Worm (Caenorhabditis elegans) whole organism, young adult: Measurements from ENCODE around the gene T08B1.1.
A peak's percentile ranks its signal among the peaks of the same experiment; 100 is the strongest.

Experiments
- B0261.1 ChIP-seq: sonication (generic microtip); optimal IDR thresholded peaks from 2 replicates; lab custom pipeline; 2016; ENCODE audit warnings: mild to moderate bottlenecking, missing genetic modification characterization, moderate library complexity, missing compliant biosample characterization
- C06A6.2 ChIP-seq: fragments of 200-800 bp; sonication (Bioruptor generic); conservative IDR thresholded peaks from 2 replicates; pipeline ENCODE4 v1.3.6; 2022; ENCODE audit warnings: missing genetic modification characterization, missing compliant biosample characterization
- C17E4.6 ChIP-seq: fragments of 200-800 bp; sonication (Bioruptor generic); IDR thresholded peaks from 2 replicates; pipeline ENCODE4 v1.3.6; 2022; ENCODE audit warnings: missing genetic modification reagents, missing genetic modification characterization, missing compliant biosample characterization
- D2030.7 ChIP-seq: fragments of 200-800 bp; sonication (Bioruptor generic); IDR thresholded peaks from 2 replicates; pipeline ENCODE4 v1.3.6; 2022; ENCODE audit warnings: missing genetic modification reagents, missing genetic modification characterization, missing compliant biosample characterization
- F23B12.7 ChIP-seq: sonication (generic microtip); optimal IDR thresholded peaks from 2 replicates; lab custom pipeline; 2017; ENCODE audit warnings: missing genetic modification characterization, mild to moderate bottlenecking, missing compliant biosample characterization, antibody characterized with exemption, moderate library complexity; ENCODE audit not compliant: insufficient read depth
- F33H1.4 ChIP-seq: fragments of 200-800 bp; sonication (Bioruptor generic); IDR thresholded peaks from 2 replicates; pipeline ENCODE4 v1.3.6; 2022; ENCODE audit warnings: missing genetic modification reagents, missing genetic modification characterization, missing compliant biosample characterization
- F49E8.2 ChIP-seq: sonication (generic microtip); optimal IDR thresholded peaks from 3 replicates; lab custom pipeline; 2017; ENCODE audit warnings: missing genetic modification characterization, mild to moderate bottlenecking, missing compliant biosample characterization, antibody characterized with exemption, moderate library complexity; ENCODE audit not compliant: insufficient read depth
- F55B11.4 ChIP-seq: sonication (generic microtip); optimal IDR thresholded peaks from 2 replicates; lab custom pipeline; 2016; ENCODE audit warnings: missing compliant biosample characterization, missing genetic modification characterization, borderline replicate concordance; ENCODE audit not compliant: insufficient read depth
- F57C9.4 ChIP-seq: sonication (generic microtip); optimal IDR thresholded peaks from 2 replicates; lab custom pipeline; 2017; ENCODE audit warnings: mild to moderate bottlenecking, missing genetic modification characterization, missing compliant biosample characterization
- T26A5.8 ChIP-seq: sonication (generic microtip); optimal IDR thresholded peaks from 2 replicates; lab custom pipeline; 2016; ENCODE audit warnings: missing genetic modification characterization, missing compliant biosample characterization
- Y53F4B.3 ChIP-seq: fragments of 200-800 bp; sonication (Bioruptor generic); IDR thresholded peaks from 2 replicates; pipeline ENCODE4 v1.3.6; 2022; ENCODE audit warnings: missing genetic modification reagents, missing genetic modification characterization, missing compliant biosample characterization
- aptf-3 ChIP-seq: fragments of 200-800 bp; sonication (Bioruptor generic); IDR thresholded peaks from 2 replicates; pipeline ENCODE4 v1.3.6; 2022; ENCODE audit warnings: missing genetic modification characterization, missing compliant biosample characterization
- atf-7 ChIP-seq: sonication (generic microtip); optimal IDR thresholded peaks from 2 replicates; lab custom pipeline; 2017; ENCODE audit warnings: mild to moderate bottlenecking, missing genetic modification characterization, missing compliant biosample characterization
- cebp-2 ChIP-seq: fragments of 200-800 bp; sonication (Bioruptor generic); IDR thresholded peaks from 2 replicates; pipeline ENCODE4 v1.3.6; 2022; ENCODE audit warnings: missing genetic modification characterization, missing compliant biosample characterization
- ceh-58 ChIP-seq: fragments of 200-800 bp; sonication (Bioruptor generic); IDR thresholded peaks from 2 replicates; pipeline ENCODE4 v1.3.6; 2022; ENCODE audit warnings: missing genetic modification characterization, missing compliant biosample characterization
- ceh-79 ChIP-seq: sonication (generic microtip); optimal IDR thresholded peaks from 2 replicates; lab custom pipeline; 2017; ENCODE audit warnings: mild to moderate bottlenecking, missing genetic modification characterization, missing compliant biosample characterization
- egrh-3 ChIP-seq: fragments of 200-800 bp; sonication (Bioruptor generic); IDR thresholded peaks from 2 replicates; pipeline ENCODE4 v1.3.6; 2022; ENCODE audit warnings: missing genetic modification reagents, missing genetic modification characterization, missing compliant biosample characterization
- ets-4 ChIP-seq: fragments of 200-800 bp; sonication (Bioruptor generic); optimal IDR thresholded peaks from 2 replicates; lab custom pipeline; 2018; ENCODE audit warnings: mild to moderate bottlenecking, missing genetic modification characterization, missing compliant biosample characterization
- fkh-3 ChIP-seq: sonication (generic microtip); optimal IDR thresholded peaks from 2 replicates; lab custom pipeline; 2016; ENCODE audit warnings: mild to moderate bottlenecking, missing genetic modification characterization, missing compliant biosample characterization
- hlh-12 ChIP-seq: sonication (generic microtip); optimal IDR thresholded peaks from 2 replicates; lab custom pipeline; 2016; ENCODE audit warnings: missing genetic modification characterization, missing compliant biosample characterization
- hlh-26 ChIP-seq: fragments of 200-800 bp; sonication (Bioruptor generic); conservative IDR thresholded peaks from 2 replicates; pipeline ENCODE4 v1.3.6; 2022; ENCODE audit warnings: missing genetic modification reagents, missing genetic modification characterization, missing compliant biosample characterization
- hrde-1 ChIP-seq: sonication (generic microtip); optimal IDR thresholded peaks from 2 replicates; lab custom pipeline; 2016; ENCODE audit warnings: missing genetic modification characterization, mild to moderate bottlenecking, missing compliant biosample characterization, moderate library complexity, missing genotype, missing genetic modification reagents, borderline replicate concordance
- hsf-1 ChIP-seq: fragments of 200-800 bp; sonication (Bioruptor generic); IDR thresholded peaks from 2 replicates; pipeline ENCODE4 v1.3.6; 2022; ENCODE audit warnings: missing genetic modification reagents, missing genetic modification characterization, missing compliant biosample characterization
- lag-1 ChIP-seq: fragments of 200-800 bp; sonication (Bioruptor generic); IDR thresholded peaks from 2 replicates; pipeline ENCODE4 v1.3.6; 2022; ENCODE audit warnings: missing genetic modification reagents, missing genetic modification characterization, missing compliant biosample characterization
- let-526 ChIP-seq: fragments of 200-800 bp; sonication (Bioruptor generic); IDR thresholded peaks from 2 replicates; pipeline ENCODE4 v1.3.6; 2022; ENCODE audit warnings: missing genetic modification reagents, missing genetic modification characterization, missing compliant biosample characterization
- lin-26 ChIP-seq: fragments of 200-800 bp; sonication (Bioruptor generic); IDR thresholded peaks from 2 replicates; pipeline ENCODE4 v1.3.6; 2022; ENCODE audit warnings: missing genetic modification reagents, missing genetic modification characterization, missing compliant biosample characterization
- lin-35 ChIP-seq, 3 experiments: fragments of 150-350 bp in 2 of 3; sonication (generic microtip) in 1 of 3; optimal IDR thresholded peaks; 2 replicates each; lab custom pipeline; 2014 to 2018; ENCODE audit warnings: missing biosample characterization in 3 of 3, missing genetic modification characterization in 3 of 3, missing genetic modification reagents in 3 of 3
- lsl-1 ChIP-seq: fragments of 200-800 bp; sonication (Bioruptor generic); optimal IDR thresholded peaks from 2 replicates; lab custom pipeline; 2018; ENCODE audit warnings: mild to moderate bottlenecking, missing genetic modification characterization, moderate library complexity, missing compliant biosample characterization
- lsy-27 ChIP-seq: sonication (generic microtip); optimal IDR thresholded peaks from 2 replicates; lab custom pipeline; 2017; ENCODE audit warnings: missing genetic modification characterization, mild to moderate bottlenecking, missing compliant biosample characterization, antibody characterized with exemption, missing genotype, borderline replicate concordance; ENCODE audit not compliant: insufficient read depth
- madf-3 ChIP-seq: fragments of 200-800 bp; sonication (Bioruptor generic); IDR thresholded peaks from 2 replicates; pipeline ENCODE4 v1.3.6; 2022; ENCODE audit warnings: missing genetic modification reagents, missing genetic modification characterization, missing compliant biosample characterization
- madf-8 ChIP-seq: fragments of 200-800 bp; sonication (Bioruptor generic); conservative IDR thresholded peaks from 2 replicates; pipeline ENCODE4 v1.3.6; 2022; ENCODE audit warnings: missing genetic modification reagents, missing genetic modification characterization, missing compliant biosample characterization
- mcd-1 ChIP-seq: fragments of 200-800 bp; sonication (Bioruptor generic); IDR thresholded peaks from 2 replicates; pipeline ENCODE4 v1.3.6; 2022; ENCODE audit warnings: missing genetic modification reagents, missing genetic modification characterization, missing compliant biosample characterization
- nhr-120 ChIP-seq: fragments of 200-800 bp; sonication (Bioruptor generic); IDR thresholded peaks from 2 replicates; pipeline ENCODE4 v1.3.6; 2022; ENCODE audit warnings: missing genetic modification characterization, missing compliant biosample characterization
- nhr-80 ChIP-seq: sonication (generic microtip); optimal IDR thresholded peaks from 2 replicates; lab custom pipeline; 2016; ENCODE audit warnings: missing genetic modification characterization, missing compliant biosample characterization
- repo-1 ChIP-seq: sonication (generic microtip); optimal IDR thresholded peaks from 2 replicates; lab custom pipeline; 2017; ENCODE audit warnings: mild to moderate bottlenecking, missing genetic modification characterization, missing compliant biosample characterization
- snpc-3.4 ChIP-seq: sonication (generic microtip); optimal IDR thresholded peaks from 2 replicates; lab custom pipeline; 2017; ENCODE audit warnings: missing genetic modification characterization, mild to moderate bottlenecking, missing compliant biosample characterization, antibody characterized with exemption, moderate library complexity, missing genotype, missing genetic modification reagents
- somi-1 ChIP-seq: fragments of 200-800 bp; sonication (Bioruptor generic); optimal IDR thresholded peaks from 2 replicates; lab custom pipeline; 2018; ENCODE audit warnings: mild to moderate bottlenecking, missing genetic modification characterization, missing compliant biosample characterization
- sptf-2 ChIP-seq: fragments of 200-800 bp; sonication (Bioruptor generic); optimal IDR thresholded peaks from 2 replicates; lab custom pipeline; 2018; ENCODE audit warnings: mild to moderate bottlenecking, missing genetic modification characterization, missing compliant biosample characterization
- tbx-9 ChIP-seq: sonication (generic microtip); optimal IDR thresholded peaks from 2 replicates; lab custom pipeline; 2016; ENCODE audit warnings: borderline replicate concordance, missing genetic modification characterization, inconsistent platforms, missing compliant biosample characterization
- tlf-1 ChIP-seq: fragments of 200-800 bp; sonication (Bioruptor generic); optimal IDR thresholded peaks from 2 replicates; lab custom pipeline; 2018; ENCODE audit warnings: mild to moderate bottlenecking, missing genetic modification characterization, missing compliant biosample characterization
- unc-130 ChIP-seq: sonication (generic microtip); optimal IDR thresholded peaks from 2 replicates; lab custom pipeline; 2016; ENCODE audit warnings: missing genetic modification reagents, missing genetic modification characterization, missing compliant biosample characterization
- unc-62 ChIP-seq: fragments of 150-350 bp; optimal IDR thresholded peaks from 2 replicates; lab custom pipeline; 2014; ENCODE audit warnings: missing biosample characterization, missing genetic modification reagents, missing genetic modification characterization
- xnd-1 ChIP-seq: sonication (generic microtip); optimal IDR thresholded peaks from 2 replicates; lab custom pipeline; 2016; ENCODE audit warnings: missing genotype, missing genetic modification reagents, missing genetic modification characterization, missing compliant biosample characterization
- ztf-22 ChIP-seq: fragments of 200-800 bp; sonication (Bioruptor generic); optimal IDR thresholded peaks from 2 replicates; lab custom pipeline; 2018; ENCODE audit warnings: mild to moderate bottlenecking, missing genetic modification characterization, moderate library complexity, missing compliant biosample characterization

The T08B1.1 gene

DNA sequence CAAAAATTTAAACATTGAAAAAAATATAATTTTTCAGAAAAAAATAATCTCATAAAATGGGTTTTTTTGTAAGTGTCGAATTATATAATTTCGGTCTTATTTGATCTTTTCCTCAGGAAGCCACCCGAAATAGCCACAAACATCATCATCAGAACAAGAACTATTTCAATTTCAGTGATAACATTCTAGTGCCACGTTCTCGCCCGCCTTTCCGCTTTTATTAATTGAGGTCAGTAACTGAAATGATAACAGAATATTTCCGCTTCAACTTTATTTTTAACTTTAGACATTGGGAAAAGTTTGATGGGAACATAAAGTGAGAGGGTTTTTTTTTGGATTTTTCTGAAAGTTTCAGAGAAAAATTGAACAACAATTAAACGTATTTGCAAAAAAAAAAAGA, 2.4 kb upstream of the T08B1.1 start:
- TF ChIP-seq nhr-80 (tag; lab: Kevin White, UChicago) (peak; percentile 42), hlh-12 (tag; lab: Kevin White, UChicago) (no peak)

- no peak for TF ChIP-seq cebp-2 (GFP tag; lab: Robert Waterston, UW)
- TF ChIP-seq mcd-1 (GFP tag; lab: Robert Waterston, UW), result no peak
- no peak for TF ChIP-seq atf-7 (tag; lab: Kevin White, UChicago)
- no peak for TF ChIP-seq madf-8 (GFP tag; lab: Robert Waterston, UW)
- no peak for TF ChIP-seq ceh-58 (GFP tag; lab: Robert Waterston, UW)
- no peak for TF ChIP-seq repo-1 (tag; lab: Kevin White, UChicago)
- TF ChIP-seq egrh-3 (GFP tag; lab: Robert Waterston, UW), result no peak
- no peak for TF ChIP-seq lsl-1 (GFP tag; lab: Kevin White, UChicago)
- no peak for TF ChIP-seq hlh-26
- TF ChIP-seq D2030.7 (GFP tag; lab: Robert Waterston, UW), result no peak
- TF ChIP-seq C17E4.6 (GFP tag; lab: Robert Waterston, UW), result no peak
- no peak for TF ChIP-seq somi-1
- TF ChIP-seq F57C9.4, result no peak
- TF ChIP-seq unc-62, result no peak
- no peak for TF ChIP-seq ztf-22
- no peak for TF ChIP-seq sptf-2 (GFP tag; lab: Kevin White, UChicago)
- TF ChIP-seq lin-26 (GFP tag; lab: Robert Waterston, UW), result no peak
- TF ChIP-seq lag-1, result no peak
- TF ChIP-seq lsy-27, result no peak
- no peak for TF ChIP-seq C06A6.2
Measured at ce11 chrV:1978968-1979367, 7.9 kb downstream of the T08B1.1 start, which contains the start of gene T08B1.4. T08B1.4 (plus strand) TSS chrV:1979268.

DNA sequence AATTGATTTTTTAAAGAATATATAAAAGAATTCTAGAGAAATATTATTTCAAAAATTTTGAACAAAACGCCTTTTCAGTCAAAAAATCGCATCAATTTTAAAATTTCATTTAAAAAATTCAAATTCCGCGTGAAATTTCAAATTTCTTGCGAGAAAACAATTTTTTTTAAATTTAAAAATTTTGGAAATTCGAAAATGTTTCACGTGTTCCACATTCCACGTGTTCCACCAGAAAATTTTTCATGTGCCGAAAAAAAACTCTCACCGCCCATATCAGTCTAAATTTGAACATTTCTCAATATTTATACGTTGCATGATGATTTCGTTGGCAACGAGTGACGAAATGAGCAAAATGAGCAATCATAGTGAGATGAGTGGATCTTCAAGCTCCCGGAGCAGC, 11.8 kb downstream of the T08B1.1 start, which contains the start of gene fbxa-201:
Gene fbxa-201 (plus strand): TSS at position 301 of the 400 bp plus-strand sequence.
- TF ChIP-seq nhr-120 (GFP tag; lab: Robert Waterston, UW) (no peak), nhr-80 (tag; lab: Kevin White, UChicago) (no peak), F55B11.4 (tag; lab: Kevin White, UChicago) (no peak), ceh-79 (no peak), hrde-1 (tag; lab: Kevin White, UChicago) (no peak), lin-26 (GFP tag; lab: Robert Waterston, UW) (no peak), lin-35 (GFP tag; optimal IDR thresholded peaks at IDR 0.05; lab: Kevin White, UChicago) (no peak), ets-4 (no peak), let-526 (GFP tag; lab: Robert Waterston, UW) (no peak), fkh-3 (tag; lab: Kevin White, UChicago) (no peak), hsf-1 (GFP tag; lab: Robert Waterston, UW) (no peak), tlf-1 (GFP tag; lab: Kevin White, UChicago) (no peak), madf-3 (GFP tag; lab: Robert Waterston, UW) (no peak), snpc-3.4 (no peak), B0261.1 (tag; lab: Kevin White, UChicago) (no peak), xnd-1 (tag; lab: Kevin White, UChicago) (no peak)

- TF ChIP-seq tbx-9 (tag; lab: Kevin White, UChicago) (no peak), aptf-3 (GFP tag; lab: Robert Waterston, UW) (no peak), xnd-1 (tag; lab: Kevin White, UChicago) (no peak), sptf-2 (GFP tag; lab: Kevin White, UChicago) (no peak), F55B11.4 (tag; lab: Kevin White, UChicago) (no peak), atf-7 (tag; lab: Kevin White, UChicago) (no peak), ets-4 (no peak), Y53F4B.3 (GFP tag; lab: Robert Waterston, UW) (no peak), F23B12.7 (tag; lab: Kevin White, UChicago) (no peak), F49E8.2 (tag; lab: Kevin White, UChicago) (no peak), F33H1.4 (no peak), T26A5.8 (tag; lab: Kevin White, UChicago) (no peak), unc-130 (no peak)
Measured at ce11 chrV:1969690-1970089, 17.2 kb downstream of the T08B1.1 start.
